Fruit fly (Drosophila melanogaster) whole organism, embryonic: Measurements from ENCODE around the gene Ac78C.
A peak's percentile ranks its signal among the peaks of the same experiment; 100 is the strongest.

Experiments
- Asciz ChIP-seq: fragments of 200-800 bp; sonication (Bioruptor generic); optimal IDR thresholded peaks from 2 replicates; lab custom pipeline; 2017; ENCODE audit warnings: missing biosample characterization, mild to moderate bottlenecking, missing genetic modification characterization, missing genetic modification reagents
- Atf3 ChIP-seq: fragments of 200-800 bp; sonication (Bioruptor generic); optimal IDR thresholded peaks from 3 replicates; lab custom pipeline; 2016; ENCODE audit warnings: missing biosample characterization, missing genetic modification characterization
- CG10147 ChIP-seq: fragments of 200-800 bp; sonication (Bioruptor generic); optimal IDR thresholded peaks from 2 replicates; lab custom pipeline; 2019; ENCODE audit warnings: missing biosample characterization, mild to moderate bottlenecking, missing genetic modification characterization, moderate library complexity
- CG10366 ChIP-seq: fragments of 200-800 bp; sonication (Bioruptor generic); IDR thresholded peaks from 2 replicates; pipeline ENCODE4 v1.3.6; 2022; ENCODE audit warnings: missing biosample characterization, missing genetic modification characterization
- CG10543 ChIP-seq: fragments of 200-800 bp; sonication (Bioruptor generic); optimal IDR thresholded peaks from 3 replicates; lab custom pipeline; 2017; ENCODE audit warnings: missing biosample characterization, mild to moderate bottlenecking, missing genetic modification characterization, moderate library complexity
- CG10565 ChIP-seq: fragments of 200-800 bp; sonication (Bioruptor generic); optimal IDR thresholded peaks from 3 replicates; lab custom pipeline; 2016; ENCODE audit warnings: missing biosample characterization, mild to moderate bottlenecking, missing genetic modification characterization
- CG11398 ChIP-seq: fragments of 200-800 bp; sonication (Bioruptor generic); optimal IDR thresholded peaks from 2 replicates; lab custom pipeline; 2016; ENCODE audit warnings: missing biosample characterization, missing genetic modification characterization
- CG11456 ChIP-seq: fragments of 200-800 bp; sonication (Bioruptor generic); IDR thresholded peaks from 3 replicates; pipeline ENCODE4 v1.3.6; 2022; ENCODE audit warnings: missing biosample characterization, missing genetic modification characterization
- CG13287 ChIP-seq: fragments of 200-800 bp; sonication (Bioruptor generic); IDR thresholded peaks from 2 replicates; pipeline ENCODE4 v1.3.6; 2022; ENCODE audit warnings: missing biosample characterization, missing genetic modification characterization; ENCODE audit not compliant: partially characterized antibody
- CG13894 ChIP-seq: fragments of 200-800 bp; sonication (Bioruptor generic); optimal IDR thresholded peaks from 3 replicates; lab custom pipeline; 2018; ENCODE audit warnings: missing biosample characterization, mild to moderate bottlenecking, missing genetic modification characterization, moderate library complexity
- CG15514 ChIP-seq: fragments of 200-800 bp; sonication (Bioruptor generic); optimal IDR thresholded peaks from 3 replicates; lab custom pipeline; 2017; ENCODE audit warnings: missing biosample characterization, missing genetic modification characterization, mild to moderate bottlenecking, moderate library complexity, missing genetic modification reagents
- CG1603 ChIP-seq: fragments of 200-800 bp; sonication (Bioruptor generic); optimal IDR thresholded peaks from 2 replicates; lab custom pipeline; 2019; ENCODE audit warnings: missing biosample characterization, mild to moderate bottlenecking, missing genetic modification characterization, moderate library complexity
- CG16863 ChIP-seq: fragments of 200-800 bp; sonication (Bioruptor generic); optimal IDR thresholded peaks from 3 replicates; lab custom pipeline; 2016; ENCODE audit warnings: missing biosample characterization, missing genetic modification characterization
- CG1832 ChIP-seq: fragments of 200-800 bp; sonication (Bioruptor generic); optimal IDR thresholded peaks from 2 replicates; lab custom pipeline; 2017; ENCODE audit warnings: missing biosample characterization, mild to moderate bottlenecking, missing genetic modification characterization, inconsistent platforms
- CG18599 ChIP-seq: fragments of 200-800 bp; sonication (Bioruptor generic); optimal IDR thresholded peaks from 3 replicates; lab custom pipeline; 2017; ENCODE audit warnings: missing biosample characterization, missing genetic modification characterization, mild to moderate bottlenecking, moderate library complexity, missing genetic modification reagents
- CG2889 ChIP-seq: fragments of 200-800 bp; sonication (Bioruptor generic); IDR thresholded peaks from 3 replicates; pipeline ENCODE4 v1.3.6; 2022; ENCODE audit warnings: missing biosample characterization, missing genetic modification characterization
- CG32772 ChIP-seq: fragments of 200-800 bp; sonication (Bioruptor generic); IDR thresholded peaks from 2 replicates; pipeline ENCODE4 v1.3.6; 2022; ENCODE audit warnings: missing biosample characterization, missing genetic modification characterization
- CG6765 ChIP-seq: fragments of 200-800 bp; sonication (Bioruptor generic); optimal IDR thresholded peaks from 3 replicates; lab custom pipeline; 2017; ENCODE audit warnings: missing biosample characterization, mild to moderate bottlenecking, missing genetic modification characterization
- CG7745 ChIP-seq: fragments of 200-800 bp; sonication (Bioruptor generic); optimal IDR thresholded peaks from 2 replicates; lab custom pipeline; 2018; ENCODE audit warnings: missing biosample characterization, mild to moderate bottlenecking, missing genetic modification characterization, moderate library complexity
- CG8478 ChIP-seq: fragments of >200 bp; optimal IDR thresholded peaks from 2 replicates; lab custom pipeline; 2018
- CG9797 ChIP-seq: fragments of 200-800 bp; sonication (Bioruptor generic); optimal IDR thresholded peaks from 3 replicates; lab custom pipeline; 2018; ENCODE audit warnings: missing biosample characterization, mild to moderate bottlenecking, missing genetic modification characterization
- Deaf1 ChIP-seq: fragments of 200-800 bp; optimal IDR thresholded peaks from 3 replicates; lab custom pipeline; 2019; ENCODE audit warnings: missing biosample characterization, mild to moderate bottlenecking, missing genetic modification characterization, moderate library complexity
- Doc3 ChIP-seq: fragments of 200-800 bp; sonication (Bioruptor generic); IDR thresholded peaks from 3 replicates; pipeline ENCODE4 v1.3.6; 2022; ENCODE audit warnings: missing biosample characterization, missing genetic modification characterization; ENCODE audit not compliant: partially characterized antibody
- GATAe ChIP-seq: fragments of 200-800 bp; sonication (Bioruptor generic); conservative IDR thresholded peaks from 2 replicates; pipeline ENCODE4 v1.3.6; 2022; ENCODE audit warnings: missing biosample characterization, missing genetic modification characterization
- Lim3 ChIP-seq: fragments of 200-800 bp; sonication (Bioruptor generic); IDR thresholded peaks from 2 replicates; pipeline ENCODE4 v1.3.6; 2022; ENCODE audit warnings: missing biosample characterization, missing genetic modification characterization
- Med ChIP-seq: fragments of 200-800 bp; sonication (Bioruptor generic); peaks from one replicate; lab custom pipeline; 2016; ENCODE audit warnings: missing biosample characterization, missing genetic modification characterization, mild to moderate bottlenecking, inconsistent platforms, moderate library complexity
- Rfx ChIP-seq: fragments of 200-800 bp; sonication (Bioruptor generic); IDR thresholded peaks from 2 replicates; pipeline ENCODE4 v1.3.6; 2022; ENCODE audit warnings: missing biosample characterization, missing genetic modification characterization
- Trl ChIP-seq, 3 experiments: fragments of >200 bp in 2 of 3; fragments of 200-800 bp in 1 of 3; sonication (Bioruptor generic) in 1 of 3; optimal IDR thresholded peaks; 2 replicates in 1 of 3; 3 replicates in 2 of 3; lab custom pipeline; 2016 to 2017; ENCODE audit warnings: missing biosample characterization in 1 of 3, missing genetic modification characterization in 1 of 3
- abd-A ChIP-seq: fragments of 200-800 bp; sonication (Bioruptor generic); optimal IDR thresholded peaks from 3 replicates; lab custom pipeline; 2019; ENCODE audit warnings: missing biosample characterization, mild to moderate bottlenecking, missing genetic modification characterization, moderate library complexity
- ap ChIP-seq: fragments of 200-800 bp; sonication (Bioruptor generic); IDR thresholded peaks from 2 replicates; pipeline ENCODE4 v1.3.6; 2022; ENCODE audit warnings: missing biosample characterization, missing genetic modification characterization
- bigmax ChIP-seq: fragments of 200-800 bp; sonication (Bioruptor generic); optimal IDR thresholded peaks from 2 replicates; lab custom pipeline; 2018; ENCODE audit warnings: missing biosample characterization, mild to moderate bottlenecking, missing genetic modification characterization
- bsh ChIP-seq, 2 experiments: fragments of 200-800 bp; sonication (Bioruptor generic); optimal IDR thresholded peaks; 2 replicates each; lab custom pipeline; 2017 to 2018; ENCODE audit warnings: mild to moderate bottlenecking in 2 of 2, missing biosample characterization in 2 of 2, missing genetic modification characterization in 2 of 2, moderate library complexity in 1 of 2
- chm ChIP-seq: fragments of 200-800 bp; sonication (Bioruptor generic); IDR thresholded peaks from 2 replicates; pipeline ENCODE4 v1.3.6; 2022; ENCODE audit warnings: missing biosample characterization, missing genetic modification characterization
- corto ChIP-seq: fragments of 200-800 bp; sonication (Bioruptor generic); optimal IDR thresholded peaks from 2 replicates; lab custom pipeline; 2016; ENCODE audit warnings: missing biosample characterization, mild to moderate bottlenecking, missing genetic modification characterization, moderate library complexity
- crc ChIP-seq: fragments of 200-800 bp; sonication (Bioruptor generic); optimal IDR thresholded peaks from 2 replicates; lab custom pipeline; 2016; ENCODE audit warnings: missing biosample characterization, missing genetic modification characterization
- crol ChIP-seq: fragments of 200-800 bp; sonication (Bioruptor generic); IDR thresholded peaks from 2 replicates; pipeline ENCODE4 v1.3.6; 2022; ENCODE audit warnings: missing biosample characterization, missing genetic modification characterization
- cwo ChIP-seq: fragments of 200-800 bp; sonication (Bioruptor generic); optimal IDR thresholded peaks from 3 replicates; lab custom pipeline; 2017; ENCODE audit warnings: missing biosample characterization, missing genetic modification characterization, mild to moderate bottlenecking, moderate library complexity, missing genetic modification reagents
- dpn ChIP-seq, 2 experiments: fragments of 200-800 bp; sonication (Bioruptor generic); optimal IDR thresholded peaks; 3 replicates each; lab custom pipeline; 2016; ENCODE audit warnings: missing biosample characterization in 2 of 2, missing genetic modification characterization in 2 of 2
- en ChIP-seq: fragments of 200-800 bp; sonication (Bioruptor generic); optimal IDR thresholded peaks from 2 replicates; lab custom pipeline; 2016; ENCODE audit warnings: missing biosample characterization, missing genetic modification characterization
- ewg ChIP-seq: fragments of 200-800 bp; sonication (Bioruptor generic); optimal IDR thresholded peaks from 3 replicates; lab custom pipeline; 2017; ENCODE audit warnings: mild to moderate bottlenecking, missing biosample characterization, missing genetic modification reagents, missing genetic modification characterization
- gce ChIP-seq: fragments of 200-800 bp; sonication (Bioruptor generic); IDR thresholded peaks from 3 replicates; pipeline ENCODE4 v1.3.6; 2022; ENCODE audit warnings: missing biosample characterization, missing genetic modification characterization
- gt ChIP-seq: fragments of 200-800 bp; sonication (Bioruptor generic); IDR thresholded peaks from 2 replicates; pipeline ENCODE4 v1.3.6; 2022; ENCODE audit warnings: missing biosample characterization, missing genetic modification characterization
- jigr1 ChIP-seq: fragments of 200-800 bp; sonication (Bioruptor generic); IDR thresholded peaks from 3 replicates; pipeline ENCODE4 v1.3.6; 2022; ENCODE audit warnings: missing biosample characterization, missing genetic modification characterization
- onecut ChIP-seq: fragments of 200-800 bp; sonication (Bioruptor generic); IDR thresholded peaks from 2 replicates; pipeline ENCODE4 v1.3.6; 2022; ENCODE audit warnings: missing biosample characterization, missing genetic modification characterization
- otp ChIP-seq: fragments of 200-800 bp; sonication (Bioruptor generic); IDR thresholded peaks from 3 replicates; pipeline ENCODE4, ENCODE4 v1.3.6; 2022; ENCODE audit warnings: missing biosample characterization, missing genetic modification characterization
- row ChIP-seq: fragments of 200-800 bp; sonication (Bioruptor generic); IDR thresholded peaks from 3 replicates; pipeline ENCODE4 v1.3.6; 2022; ENCODE audit warnings: missing biosample characterization, missing genetic modification characterization
- scrt ChIP-seq: fragments of 200-800 bp; sonication (Bioruptor generic); optimal IDR thresholded peaks from 2 replicates; lab custom pipeline; 2018; ENCODE audit warnings: missing biosample characterization, mild to moderate bottlenecking, missing genetic modification characterization, moderate library complexity
- usp ChIP-seq: fragments of >200 bp; optimal IDR thresholded peaks from 2 replicates; lab custom pipeline; 2017; ENCODE audit warnings: missing biosample characterization, missing genetic modification characterization

Ac78C gene

dm6 chr3L:21185622-21186021 lies 13.9 kb upstream of the Ac78C start:
- TF ChIP-seq crol, result no peak
- TF ChIP-seq CG13894 (tag; lab: Kevin White, UChicago), result peak; percentile 25
- TF ChIP-seq gce (GFP tag; lab: Robert Waterston, UW), result no peak
- TF ChIP-seq CG18599 (GFP tag; lab: Kevin White, UChicago), result peak; percentile 3
- peak; percentile 13 for TF ChIP-seq Deaf1
- peak; percentile 62 for TF ChIP-seq scrt (GFP tag; lab: Kevin White, UChicago)
- TF ChIP-seq CG10147 (GFP tag; lab: Kevin White, UChicago), result no peak
- TF ChIP-seq Rfx (GFP tag; lab: Robert Waterston, UW), result peak; percentile 28; the same call in 1 of the 2 replicates
- TF ChIP-seq CG2889 (GFP tag; lab: Robert Waterston, UW), result no peak
- TF ChIP-seq onecut, result peak; percentile 97
- no peak for TF ChIP-seq en (GFP tag; lab: Kevin White, UChicago)
- TF ChIP-seq chm (GFP tag; lab: Robert Waterston, UW), result no peak
- TF ChIP-seq CG11398 (GFP tag; lab: Kevin White, UChicago), result no peak
- TF ChIP-seq row (GFP tag; lab: Robert Waterston, UW), result peak; percentile 38; the same call in 1 of the 3 replicates
- peak; percentile 97 for TF ChIP-seq CG15514 (GFP tag; lab: Kevin White, UChicago)
- peak; percentile 13 for TF ChIP-seq CG6765 (GFP tag; lab: Kevin White, UChicago)
- no peak for TF ChIP-seq CG13287 (GFP tag; lab: Robert Waterston, UW)
- peak; percentile 33; the same call in 1 of the 2 replicates for TF ChIP-seq CG10366 (GFP tag; lab: Robert Waterston, UW)
- peak in 1 of 2 experiments; percentile 27 for TF ChIP-seq Trl (optimal IDR thresholded peaks at IDR 0.05; lab: Kevin White, UChicago)
- TF ChIP-seq Trl (GFP tag; optimal IDR thresholded peaks at IDR 0.05; lab: Kevin White, UChicago), result no peak
- no peak for TF ChIP-seq gt (GFP tag; lab: Robert Waterston, UW)
- TF ChIP-seq Med (GFP tag; lab: Kevin White, UChicago), result peak; percentile 57
- peak; percentile 55 for TF ChIP-seq abd-A (tag; lab: Kevin White, UChicago)
- TF ChIP-seq CG10565 (GFP tag; lab: Kevin White, UChicago), result no peak
- no peak for TF ChIP-seq jigr1

dm6 chr3L:21176935-21177581 lies 5.3 kb upstream of the Ac78C start:
- TF ChIP-seq ewg (GFP tag; lab: Kevin White, UChicago) (no peak), CG9797 (GFP tag; lab: Kevin White, UChicago) (no peak), CG8478 (lab: Kevin White, UChicago) (no peak), Lim3 (GFP tag; lab: Robert Waterston, UW) (no peak), dpn (GFP tag; optimal IDR thresholded peaks at IDR 0.05; lab: Kevin White, UChicago) (peak; percentile 43 to 71), bsh (GFP tag; optimal IDR thresholded peaks at IDR 0.05; lab: Kevin White, UChicago) (no peak), Deaf1 (peak; percentile 34), CG7745 (tag; lab: Kevin White, UChicago) (no peak), bigmax (GFP tag; lab: Kevin White, UChicago) (no peak), Atf3 (GFP tag; lab: Kevin White, UChicago) (peak; percentile 53), CG10366 (GFP tag; lab: Robert Waterston, UW) (peak; percentile 66), usp (GFP tag; lab: Kevin White, UChicago) (no peak), cwo (peak; percentile 59), Doc3 (GFP tag; lab: Robert Waterston, UW) (no peak), corto (GFP tag; lab: Kevin White, UChicago) (peak; percentile 30), CG16863 (GFP tag; lab: Kevin White, UChicago) (peak; percentile 7), CG11456 (GFP tag; lab: Robert Waterston, UW) (peak; percentile 80), CG1603 (tag; lab: Kevin White, UChicago) (no peak), crc (GFP tag; lab: Kevin White, UChicago) (no peak), GATAe (GFP tag; lab: Robert Waterston, UW) (no peak), CG1832 (GFP tag; lab: Kevin White, UChicago) (no peak), onecut (no peak), Asciz (GFP tag; lab: Kevin White, UChicago) (no peak), otp (GFP tag; lab: Robert Waterston, UW) (0 out of 3 replicates have a peak, but pooled peaks have one; percentile 17), ap (GFP tag; lab: Robert Waterston, UW) (0 out of 2 replicates have a peak, but pooled peaks have one; percentile 35), CG10543 (GFP tag; lab: Kevin White, UChicago) (no peak), CG32772 (GFP tag; lab: Robert Waterston, UW) (peak; percentile 61; the same call in 1 of the 2 replicates)
